Worm (Caenorhabditis elegans): ENCODE data around the gene K08D12.3.

- TF ChIP-seq elt-1 (tag; optimal IDR thresholded peaks at IDR 0.05) (no peak), unc-62 (GFP tag; optimal IDR thresholded peaks at IDR 0.05) (no peak), pqm-1 (tag; optimal IDR thresholded peaks at IDR 0.05) (no peak), egl-27 (tag; optimal IDR thresholded peaks at IDR 0.05) (no peak), skn-1 (tag; optimal IDR thresholded peaks at IDR 0.05) (no peak), elt-2 (tag; optimal IDR thresholded peaks at IDR 0.05) (no peak), nhr-237 (tag; optimal IDR thresholded peaks at IDR 0.05) (no peak), ceh-28 (tag; optimal IDR thresholded peaks at IDR 0.05) (peak; percentile 59), aly-2 (tag; optimal IDR thresholded peaks at IDR 0.05) (no peak), nfya-1 (tag; optimal IDR thresholded peaks at IDR 0.05; ENCODE audit: insufficient read depth) (no peak), nhr-77 (tag; optimal IDR thresholded peaks at IDR 0.05) (no peak), fkh-2 (tag; optimal IDR thresholded peaks at IDR 0.05) (no peak), lin-15B (tag; optimal IDR thresholded peaks at IDR 0.05) (no peak), ama-1 (optimal IDR thresholded peaks at IDR 0.05) (no peak)
Observed at ce11 chrIV:1676926-1677325, 33.1 kb upstream of the K08D12.3 start.
